Worm (Caenorhabditis elegans): Measurements from ENCODE around the gene ufd-3.

ufd-3 gene

DNA sequence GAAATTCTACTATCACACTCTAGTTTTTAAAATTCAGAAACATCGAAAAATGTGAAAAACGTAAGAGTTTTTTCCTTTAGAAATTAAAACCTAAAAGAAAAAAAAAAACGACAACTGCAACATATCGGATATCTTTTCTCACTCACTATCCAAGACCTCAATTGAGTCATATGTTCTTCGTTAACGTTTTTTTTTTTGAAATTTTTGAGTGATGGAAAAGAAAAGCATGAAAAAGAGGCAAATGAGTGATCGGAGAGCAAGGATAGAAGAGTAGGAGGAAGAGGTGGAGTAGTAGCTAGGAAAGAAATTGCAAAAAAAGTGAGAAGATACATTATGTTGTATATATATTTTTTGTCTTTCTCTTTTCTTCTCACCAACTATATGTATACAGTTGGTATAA is 49.0 kb downstream of the ufd-3 start:
- TF ChIP-seq ets-7 (tag; optimal IDR thresholded peaks at IDR 0.05): no peak
- TF ChIP-seq flt-1 (GFP tag; IDR thresholded peaks at IDR 0.05): no peak
- no peak for TF ChIP-seq F13C5.2 (tag; optimal IDR thresholded peaks at IDR 0.05)
- TF ChIP-seq ama-1 (optimal IDR thresholded peaks at IDR 0.05): no peak
- TF ChIP-seq hnd-1 (tag; optimal IDR thresholded peaks at IDR 0.05): no peak
- TF ChIP-seq B0310.2 (tag; optimal IDR thresholded peaks at IDR 0.05): no peak
- TF ChIP-seq sea-1 (GFP tag; conservative IDR thresholded peaks at IDR 0.05): no peak
- no peak for TF ChIP-seq tbx-37 (GFP tag; conservative IDR thresholded peaks at IDR 0.05)
- no peak for TF ChIP-seq tbx-11 (GFP tag; IDR thresholded peaks at IDR 0.05)
- no peak for TF ChIP-seq pes-1 (GFP tag; IDR thresholded peaks at IDR 0.05)
- TF ChIP-seq ceh-13 (GFP tag; optimal IDR thresholded peaks at IDR 0.05): no peak
- no peak for TF ChIP-seq hmg-4 (GFP tag; optimal IDR thresholded peaks at IDR 0.05)

DNA sequence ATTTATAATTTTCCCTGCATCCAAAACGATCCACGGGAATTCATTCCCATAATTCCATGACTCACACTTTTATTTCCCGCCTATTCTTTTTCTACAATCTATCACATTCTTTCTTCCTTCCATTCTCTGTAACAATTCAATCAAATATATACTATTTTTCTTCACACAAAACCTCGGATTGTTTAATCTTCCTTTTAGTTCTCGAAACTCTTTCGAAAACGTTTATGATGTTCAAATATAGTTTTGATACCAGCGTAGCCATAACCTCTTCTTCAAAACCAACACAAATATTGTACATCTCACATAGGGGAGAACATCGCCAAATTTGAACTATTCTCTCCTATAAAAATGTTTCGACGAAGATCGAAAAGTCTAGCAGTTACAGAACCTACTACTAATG is 50.3 kb downstream of the ufd-3 start, which contains the start of gene lec-3:
Gene lec-3, plus strand, starts transcription at position 301 of the 400 bp plus-strand sequence.
- TF ChIP-seq hmg-4 (GFP tag; optimal IDR thresholded peaks at IDR 0.05): no peak
- no peak for TF ChIP-seq sea-1 (GFP tag; conservative IDR thresholded peaks at IDR 0.05)
- no peak for TF ChIP-seq scrt-1 (GFP tag; IDR thresholded peaks at IDR 0.05)
- TF ChIP-seq ceh-36 (tag; optimal IDR thresholded peaks at IDR 0.05): no peak
- TF ChIP-seq flt-1 (GFP tag; IDR thresholded peaks at IDR 0.05): no peak
- TF ChIP-seq hnd-1 (tag; optimal IDR thresholded peaks at IDR 0.05): no peak
- no peak for TF ChIP-seq hmbx-1 (tag; optimal IDR thresholded peaks at IDR 0.05)
- TF ChIP-seq tbx-11 (GFP tag; IDR thresholded peaks at IDR 0.05): no peak
- TF ChIP-seq ceh-13 (GFP tag; optimal IDR thresholded peaks at IDR 0.05): no peak
- TF ChIP-seq pes-1 (GFP tag; IDR thresholded peaks at IDR 0.05): no peak
- TF ChIP-seq aly-1 (tag; optimal IDR thresholded peaks at IDR 0.05): no peak

DNA sequence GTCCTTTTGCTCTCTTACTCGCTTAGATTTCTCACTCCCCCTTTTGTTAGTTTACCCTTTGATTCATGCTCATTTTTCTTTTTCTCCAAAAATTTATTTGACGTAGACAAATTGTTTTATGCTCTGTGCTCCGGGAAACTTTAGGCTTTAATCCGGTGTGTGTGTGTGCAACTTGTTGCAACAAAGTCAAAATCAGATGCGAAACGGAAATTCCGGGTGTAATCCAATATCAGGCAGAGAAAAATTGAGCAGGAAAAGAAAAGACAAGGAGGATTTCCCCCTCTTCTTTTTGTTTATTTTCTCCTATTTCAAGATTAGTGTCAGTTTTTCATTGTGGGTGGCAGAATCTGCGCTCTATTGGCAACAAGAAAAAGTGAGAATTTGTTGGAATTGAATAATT is 51.9 kb downstream of the ufd-3 start:
- TF ChIP-seq aly-1 (tag; optimal IDR thresholded peaks at IDR 0.05): no peak
- no peak for TF ChIP-seq ceh-13 (GFP tag; optimal IDR thresholded peaks at IDR 0.05)
- no peak for TF ChIP-seq hnd-1 (tag; optimal IDR thresholded peaks at IDR 0.05)
- TF ChIP-seq ama-1 (optimal IDR thresholded peaks at IDR 0.05): no peak
- no peak for TF ChIP-seq tra-4 (tag; optimal IDR thresholded peaks at IDR 0.05)
- TF ChIP-seq B0310.2 (tag; optimal IDR thresholded peaks at IDR 0.05): no peak
- TF ChIP-seq hmg-4 (GFP tag; optimal IDR thresholded peaks at IDR 0.05): no peak
- no peak for TF ChIP-seq F13C5.2 (tag; optimal IDR thresholded peaks at IDR 0.05)
- TF ChIP-seq tbx-11 (GFP tag; IDR thresholded peaks at IDR 0.05): no peak
- TF ChIP-seq scrt-1 (GFP tag; IDR thresholded peaks at IDR 0.05): no peak
- TF ChIP-seq ets-7 (tag; optimal IDR thresholded peaks at IDR 0.05): no peak
- no peak for TF ChIP-seq hmbx-1 (tag; optimal IDR thresholded peaks at IDR 0.05)
- TF ChIP-seq pes-1 (GFP tag; IDR thresholded peaks at IDR 0.05): no peak
- TF ChIP-seq flt-1 (GFP tag; IDR thresholded peaks at IDR 0.05): no peak
- no peak for TF ChIP-seq tbx-37 (GFP tag; conservative IDR thresholded peaks at IDR 0.05)
- no peak for TF ChIP-seq ceh-36 (tag; optimal IDR thresholded peaks at IDR 0.05)
- TF ChIP-seq sea-1 (GFP tag; conservative IDR thresholded peaks at IDR 0.05): no peak

Data from whole organism, early embryonic.